Fruit fly (Drosophila melanogaster) whole organism, embryonic: ENCODE results near the gene Ptp10D.

Source experiments
- Asciz ChIP-seq: fragments of 200-800 bp; sonication (Bioruptor generic); optimal IDR thresholded peaks from 2 replicates; lab custom pipeline; 2017; ENCODE audit warnings: missing biosample characterization, mild to moderate bottlenecking, missing genetic modification characterization, missing genetic modification reagents
- Atf6 ChIP-seq: fragments of 200-800 bp; sonication (Bioruptor generic); IDR thresholded peaks from 2 replicates; pipeline ENCODE4 v1.3.6; 2022; ENCODE audit warnings: missing biosample characterization, missing genetic modification characterization
- CG10274 ChIP-seq: fragments of 200-800 bp; sonication (Bioruptor generic); optimal IDR thresholded peaks from 3 replicates; lab custom pipeline; 2017; ENCODE audit warnings: missing biosample characterization, mild to moderate bottlenecking, missing genetic modification characterization
- CG11093 ChIP-seq: fragments of 200-800 bp; sonication (Bioruptor generic); IDR thresholded peaks from 3 replicates; pipeline ENCODE4 v1.3.6; 2022; ENCODE audit warnings: missing biosample characterization, missing genetic modification characterization
- CG12071 ChIP-seq: fragments of 200-800 bp; sonication (Bioruptor generic); optimal IDR thresholded peaks from 3 replicates; lab custom pipeline; 2018; ENCODE audit warnings: missing biosample characterization, mild to moderate bottlenecking, missing genetic modification characterization
- CG12299 ChIP-seq: fragments of 200-800 bp; sonication (Bioruptor generic); optimal IDR thresholded peaks from 2 replicates; lab custom pipeline; 2018; ENCODE audit warnings: missing biosample characterization, mild to moderate bottlenecking, missing genetic modification characterization
- CG13424 ChIP-seq: fragments of 200-800 bp; sonication (Bioruptor generic); optimal IDR thresholded peaks from 2 replicates; lab custom pipeline; 2019; ENCODE audit warnings: missing biosample characterization, mild to moderate bottlenecking, missing genetic modification characterization, moderate library complexity
- CG16863 ChIP-seq: fragments of 200-800 bp; sonication (Bioruptor generic); optimal IDR thresholded peaks from 3 replicates; lab custom pipeline; 2016; ENCODE audit warnings: missing biosample characterization, missing genetic modification characterization
- CG2129 ChIP-seq: fragments of 200-800 bp; sonication (Bioruptor generic); IDR thresholded peaks from 2 replicates; pipeline ENCODE4 v1.3.6; 2022; ENCODE audit warnings: missing biosample characterization, missing genetic modification characterization; ENCODE audit not compliant: partially characterized antibody
- CG2712 ChIP-seq: fragments of 200-800 bp; optimal IDR thresholded peaks from 3 replicates; lab custom pipeline; 2019; ENCODE audit warnings: missing biosample characterization, mild to moderate bottlenecking, missing genetic modification characterization, moderate library complexity
- CG31365 ChIP-seq: fragments of 200-800 bp; sonication (Bioruptor generic); optimal IDR thresholded peaks from 2 replicates; lab custom pipeline; 2018; ENCODE audit warnings: missing biosample characterization, mild to moderate bottlenecking, missing genetic modification characterization
- CG31388 ChIP-seq: fragments of 200-800 bp; sonication (Bioruptor generic); optimal IDR thresholded peaks from 2 replicates; lab custom pipeline; 2016; ENCODE audit warnings: missing biosample characterization, missing genetic modification characterization
- CG31441 ChIP-seq: fragments of 200-800 bp; sonication (Bioruptor generic); IDR thresholded peaks from 2 replicates; pipeline ENCODE4 v1.3.6; 2022; ENCODE audit warnings: missing biosample characterization, missing genetic modification characterization
- CG32767 ChIP-seq: fragments of 200-800 bp; sonication (Bioruptor generic); IDR thresholded peaks from 2 replicates; pipeline ENCODE4 v1.3.6; 2022; ENCODE audit warnings: missing biosample characterization, missing genetic modification characterization
- CG33557 ChIP-seq: fragments of 200-800 bp; sonication (Bioruptor generic); optimal IDR thresholded peaks from 2 replicates; lab custom pipeline; 2019; ENCODE audit warnings: missing biosample characterization, mild to moderate bottlenecking, missing genetic modification characterization, moderate library complexity
- CG3995 ChIP-seq: fragments of 200-800 bp; sonication (Bioruptor generic); optimal IDR thresholded peaks from 3 replicates; lab custom pipeline; 2016; ENCODE audit warnings: missing biosample characterization, missing genetic modification characterization
- CG4707 ChIP-seq: fragments of 200-800 bp; sonication (Bioruptor generic); optimal IDR thresholded peaks from 2 replicates; lab custom pipeline; 2018; ENCODE audit warnings: missing biosample characterization, mild to moderate bottlenecking, missing genetic modification characterization, moderate library complexity
- CG7556 ChIP-seq: fragments of 200-800 bp; sonication (Bioruptor generic); optimal IDR thresholded peaks from 2 replicates; lab custom pipeline; 2017; ENCODE audit warnings: missing biosample characterization, mild to moderate bottlenecking, missing genetic modification characterization
- CG7987 ChIP-seq: fragments of 200-800 bp; sonication (Bioruptor generic); optimal IDR thresholded peaks from 2 replicates; lab custom pipeline; 2018; ENCODE audit warnings: missing biosample characterization, mild to moderate bottlenecking, missing genetic modification characterization, moderate library complexity
- CG8089 ChIP-seq: fragments of 200-800 bp; sonication (Bioruptor generic); optimal IDR thresholded peaks from 3 replicates; lab custom pipeline; 2016; ENCODE audit warnings: missing biosample characterization, missing genetic modification characterization
- CG8359 ChIP-seq: fragments of 200-800 bp; sonication (Bioruptor generic); optimal IDR thresholded peaks from 2 replicates; lab custom pipeline; 2017; ENCODE audit warnings: missing biosample characterization, mild to moderate bottlenecking, missing genetic modification characterization, borderline replicate concordance
- CG9876 ChIP-seq: fragments of 200-800 bp; sonication (Bioruptor generic); optimal IDR thresholded peaks from 2 replicates; lab custom pipeline; 2016; ENCODE audit warnings: missing biosample characterization, missing genetic modification characterization
- Doc2 ChIP-seq: fragments of 200-800 bp; sonication (Bioruptor generic); IDR thresholded peaks from 2 replicates; pipeline ENCODE4 v1.3.6; 2022; ENCODE audit warnings: missing biosample characterization, missing genetic modification characterization
- MBD-R2 ChIP-seq: fragments of 200-800 bp; sonication (Bioruptor generic); IDR thresholded peaks from 2 replicates; pipeline ENCODE4 v1.3.6; 2022; ENCODE audit warnings: missing biosample characterization, missing genetic modification characterization
- NFAT ChIP-seq: fragments of 200-800 bp; sonication (Bioruptor generic); IDR thresholded peaks from 2 replicates; pipeline ENCODE4 v1.3.6; 2022; ENCODE audit warnings: missing biosample characterization, missing genetic modification characterization
- NK7.1 ChIP-seq: fragments of 200-800 bp; sonication (Bioruptor generic); optimal IDR thresholded peaks from 3 replicates; lab custom pipeline; 2016; ENCODE audit warnings: missing biosample characterization, missing genetic modification characterization
- Oaz ChIP-seq: fragments of 200-800 bp; sonication (Bioruptor generic); IDR thresholded peaks from 2 replicates; pipeline ENCODE4 v1.3.6; 2022; ENCODE audit warnings: missing biosample characterization, missing genetic modification characterization
- Oli ChIP-seq: fragments of 200-800 bp; sonication (Bioruptor generic); optimal IDR thresholded peaks from 2 replicates; lab custom pipeline; 2018; ENCODE audit warnings: missing biosample characterization, mild to moderate bottlenecking, missing genetic modification characterization, moderate library complexity
- Rx ChIP-seq: fragments of 200-800 bp; sonication (Bioruptor generic); IDR thresholded peaks from 2 replicates; pipeline ENCODE4 v1.3.6; 2022; ENCODE audit warnings: missing biosample characterization, missing genetic modification characterization
- ash1 ChIP-seq: fragments of 200-800 bp; sonication (Bioruptor generic); optimal IDR thresholded peaks from 2 replicates; lab custom pipeline; 2018; ENCODE audit warnings: missing biosample characterization, mild to moderate bottlenecking, missing genetic modification characterization
- bab2 ChIP-seq: fragments of 200-800 bp; sonication (Bioruptor generic); optimal IDR thresholded peaks from 2 replicates; lab custom pipeline; 2016; ENCODE audit warnings: missing biosample characterization, missing genetic modification characterization
- ewg ChIP-seq: fragments of 200-800 bp; sonication (Bioruptor generic); optimal IDR thresholded peaks from 3 replicates; lab custom pipeline; 2017; ENCODE audit warnings: mild to moderate bottlenecking, missing biosample characterization, missing genetic modification reagents, missing genetic modification characterization
- hb ChIP-seq: fragments of 200-800 bp; sonication (Bioruptor generic); IDR thresholded peaks from 3 replicates; pipeline ENCODE4 v1.3.6; 2022; ENCODE audit warnings: missing biosample characterization, missing genetic modification characterization; ENCODE audit not compliant: partially characterized antibody
- jigr1 ChIP-seq: fragments of 200-800 bp; sonication (Bioruptor generic); IDR thresholded peaks from 3 replicates; pipeline ENCODE4 v1.3.6; 2022; ENCODE audit warnings: missing biosample characterization, missing genetic modification characterization
- lbe ChIP-seq: fragments of 200-800 bp; sonication (Bioruptor generic); optimal IDR thresholded peaks from 2 replicates; lab custom pipeline; 2016; ENCODE audit warnings: missing biosample characterization, mild to moderate bottlenecking, missing genetic modification characterization
- lilli ChIP-seq: fragments of 200-800 bp; sonication (Bioruptor generic); optimal IDR thresholded peaks from 3 replicates; lab custom pipeline; 2016; ENCODE audit warnings: missing biosample characterization, missing genetic modification characterization
- lola ChIP-seq, 3 experiments: fragments of >200 bp in 2 of 3; fragments of 200-800 bp in 1 of 3; sonication (Bioruptor generic) in 1 of 3; optimal IDR thresholded peaks; 2 replicates each; lab custom pipeline; 2017 to 2019; ENCODE audit warnings: missing biosample characterization in 3 of 3, missing genetic modification characterization in 3 of 3, mild to moderate bottlenecking in 1 of 3, moderate library complexity in 1 of 3
- nerfin-1 ChIP-seq: fragments of 200-800 bp; sonication (Bioruptor generic); optimal IDR thresholded peaks from 3 replicates; lab custom pipeline; 2019; ENCODE audit warnings: missing biosample characterization, mild to moderate bottlenecking, missing genetic modification characterization, moderate library complexity
- pan ChIP-seq, 4 experiments: fragments of >200 bp in 3 of 4; fragments of 200-800 bp in 1 of 4; sonication (Bioruptor generic) in 1 of 4; optimal IDR thresholded peaks in 3 of 4; IDR thresholded peaks in 1 of 4; 2 replicates each; pipeline versions ENCODE4 v1.3.6 to Lab custom; 2017 to 2022; ENCODE audit warnings: missing biosample characterization in 2 of 4, missing genetic modification characterization in 2 of 4, mixed read lengths in 1 of 4
- sens ChIP-seq: fragments of 200-800 bp; sonication (Bioruptor generic); peaks from one replicate; lab custom pipeline; 2016; ENCODE audit warnings: missing biosample characterization, missing genetic modification characterization
- shn ChIP-seq: fragments of 200-800 bp; sonication (Bioruptor generic); optimal IDR thresholded peaks from 3 replicates; lab custom pipeline; 2016; ENCODE audit warnings: missing biosample characterization, missing genetic modification characterization
- sim ChIP-seq: fragments of 200-800 bp; sonication (Bioruptor generic); IDR thresholded peaks from 2 replicates; pipeline ENCODE4 v1.3.6; 2022; ENCODE audit warnings: missing biosample characterization, missing genetic modification characterization
- stwl ChIP-seq: fragments of 200-800 bp; sonication (Bioruptor generic); optimal IDR thresholded peaks from 3 replicates; lab custom pipeline; 2018; ENCODE audit warnings: missing biosample characterization, mild to moderate bottlenecking, missing genetic modification characterization, moderate library complexity
- trh ChIP-seq: fragments of 200-800 bp; sonication (Bioruptor generic); optimal IDR thresholded peaks from 2 replicates; lab custom pipeline; 2016; ENCODE audit warnings: missing biosample characterization, missing genetic modification characterization
- unc-4 ChIP-seq: fragments of 200-800 bp; sonication (Bioruptor generic); IDR thresholded peaks from 2 replicates; pipeline ENCODE4 v1.3.6; 2022; ENCODE audit warnings: missing biosample characterization, missing genetic modification characterization; ENCODE audit not compliant: partially characterized antibody
- vfl ChIP-seq: fragments of 200-800 bp; sonication (Bioruptor generic); optimal IDR thresholded peaks from 2 replicates; lab custom pipeline; 2016; ENCODE audit warnings: missing biosample characterization, missing genetic modification characterization
- vvl ChIP-seq: fragments of 200-800 bp; sonication (Bioruptor generic); IDR thresholded peaks from 2 replicates; pipeline ENCODE4 v1.3.6; 2022; ENCODE audit warnings: missing biosample characterization, missing genetic modification characterization
- zfh1 ChIP-seq: fragments of 200-800 bp; sonication (Bioruptor generic); IDR thresholded peaks from 3 replicates; pipeline ENCODE4 v1.3.6; 2022; ENCODE audit warnings: missing biosample characterization, missing genetic modification characterization

Gene Ptp10D

dm6 chrX:11580200-11580840 is 41.5 kb upstream of the Ptp10D start, which contains the start of gene nod (continued):
- TF ChIP-seq lbe (GFP tag; lab: Kevin White, UChicago) = no peak
- no peak for TF ChIP-seq ash1 (GFP tag; lab: Kevin White, UChicago)
- TF ChIP-seq jigr1 (GFP tag; lab: Robert Waterston, UW) = no peak
- peak; percentile 79 for TF ChIP-seq lilli (GFP tag; lab: Kevin White, UChicago)
- peak; percentile 64 for TF ChIP-seq zfh1 (GFP tag; lab: Robert Waterston, UW)
- 0 out of 3 replicates have a peak, but pooled peaks have one; percentile 18 for TF ChIP-seq CG11093 (GFP tag; lab: Robert Waterston, UW)
- peak; percentile 12 for TF ChIP-seq NK7.1
- TF ChIP-seq CG13424 (tag; lab: Kevin White, UChicago) = peak; percentile 44
- peak; percentile 11 for TF ChIP-seq CG7987 (GFP tag; lab: Kevin White, UChicago)
- peak; percentile 3 for TF ChIP-seq CG9876
- TF ChIP-seq NFAT (GFP tag; lab: Robert Waterston, UW) = peak; percentile 43; the same call in 1 of the 2 replicates
- 0 out of 2 replicates have a peak, but pooled peaks have one; percentile 7 for TF ChIP-seq Rx (GFP tag; lab: Robert Waterston, UW)
- peak; percentile 85 for TF ChIP-seq MBD-R2 (GFP tag; lab: Robert Waterston, UW)
- TF ChIP-seq Doc2 (GFP tag; lab: Robert Waterston, UW) = no peak
- peak; percentile 17 for TF ChIP-seq vfl
- TF ChIP-seq CG2712 (tag; lab: Kevin White, UChicago) = peak; percentile 65
- TF ChIP-seq pan (optimal IDR thresholded peaks at IDR 0.05; lab: Kevin White, UChicago) = no peak
- TF ChIP-seq pan (GFP tag; optimal IDR thresholded peaks at IDR 0.05 in 1 of 2, IDR thresholded peaks at IDR 0.05 in 1 of 2) = peak in 1 of 2 experiments; percentile 55
- TF ChIP-seq CG8359 (GFP tag; lab: Kevin White, UChicago) = no peak
- TF ChIP-seq bab2 = peak; percentile 65
- no peak for TF ChIP-seq CG3995
- TF ChIP-seq CG2129 = peak; percentile 34; the same call in 1 of the 2 replicates
- TF ChIP-seq CG4707 = peak; percentile 6
- TF ChIP-seq CG31365 (tag; lab: Kevin White, UChicago) = no peak
- TF ChIP-seq stwl (tag; lab: Kevin White, UChicago) = peak; percentile 66
- TF ChIP-seq Oli (tag; lab: Kevin White, UChicago) = peak; percentile 50
- TF ChIP-seq nerfin-1 = peak; percentile 72
- peak; percentile 15 for TF ChIP-seq CG31388 (GFP tag; lab: Kevin White, UChicago)
- TF ChIP-seq unc-4 = peak; percentile 77
- TF ChIP-seq sens (GFP tag; lab: Kevin White, UChicago) = peak; percentile 88
- TF ChIP-seq CG16863 = peak; percentile 66
- no peak for TF ChIP-seq CG12299 (tag; lab: Kevin White, UChicago)
- peak; percentile 32; the same call in 1 of the 2 replicates for TF ChIP-seq sim
- TF ChIP-seq CG7556 (GFP tag; lab: Kevin White, UChicago) = peak; percentile 45
- TF ChIP-seq Oaz (GFP tag; lab: Robert Waterston, UW) = no peak; the same call in 1 of the 2 replicates
- peak in 1 of 3 experiments; percentile 40 for TF ChIP-seq lola (GFP tag; optimal IDR thresholded peaks at IDR 0.05; lab: Kevin White, UChicago)
- no peak for TF ChIP-seq Asciz (GFP tag; lab: Kevin White, UChicago)
- peak; percentile 33; the same call in 1 of the 2 replicates for TF ChIP-seq CG32767 (GFP tag; lab: Robert Waterston, UW)
- peak; percentile 32 for TF ChIP-seq CG12071 (GFP tag; lab: Kevin White, UChicago)
- TF ChIP-seq CG10274 = no peak
- no peak for TF ChIP-seq CG33557 (GFP tag; lab: Kevin White, UChicago)
- peak; percentile 53; the same call in 1 of the 2 replicates for TF ChIP-seq CG31441 (GFP tag; lab: Robert Waterston, UW)
- peak; percentile 56 for TF ChIP-seq Atf6
- no peak for TF ChIP-seq hb (GFP tag; lab: Robert Waterston, UW)
- peak; percentile 0 for TF ChIP-seq CG8089
- TF ChIP-seq vvl (GFP tag; lab: Robert Waterston, UW) = peak; percentile 57
- TF ChIP-seq ewg (GFP tag; lab: Kevin White, UChicago) = peak; percentile 30
- peak; percentile 67 for TF ChIP-seq shn (GFP tag; lab: Kevin White, UChicago)
- peak; percentile 18 for TF ChIP-seq trh (GFP tag; lab: Kevin White, UChicago)
